Worm (Caenorhabditis elegans) whole organism, young adult: ENCODE results near the gene set-1.

Experiments
- F10E7.11 ChIP-seq: sonication (generic microtip); optimal IDR thresholded peaks from 2 replicates; lab custom pipeline; 2017; ENCODE audit warnings: mild to moderate bottlenecking, missing genetic modification characterization, moderate library complexity, missing compliant biosample characterization
- F23B12.7 ChIP-seq: sonication (generic microtip); optimal IDR thresholded peaks from 2 replicates; lab custom pipeline; 2017; ENCODE audit warnings: missing genetic modification characterization, mild to moderate bottlenecking, missing compliant biosample characterization, antibody characterized with exemption, moderate library complexity; ENCODE audit not compliant: insufficient read depth
- F55B11.4 ChIP-seq: sonication (generic microtip); optimal IDR thresholded peaks from 2 replicates; lab custom pipeline; 2016; ENCODE audit warnings: missing compliant biosample characterization, missing genetic modification characterization, borderline replicate concordance; ENCODE audit not compliant: insufficient read depth
- F57C9.4 ChIP-seq: sonication (generic microtip); optimal IDR thresholded peaks from 2 replicates; lab custom pipeline; 2017; ENCODE audit warnings: mild to moderate bottlenecking, missing genetic modification characterization, missing compliant biosample characterization
- T26A5.8 ChIP-seq: sonication (generic microtip); optimal IDR thresholded peaks from 2 replicates; lab custom pipeline; 2016; ENCODE audit warnings: missing genetic modification characterization, missing compliant biosample characterization
- Y53F4B.3 ChIP-seq: fragments of 200-800 bp; sonication (Bioruptor generic); IDR thresholded peaks from 2 replicates; pipeline ENCODE4 v1.3.6; 2022; ENCODE audit warnings: missing genetic modification reagents, missing genetic modification characterization, missing compliant biosample characterization
- ama-1 ChIP-seq, 3 experiments: fragments of 150-350 bp in 1 of 3; sonication (generic microtip) in 2 of 3; optimal IDR thresholded peaks; 2 replicates each; lab custom pipeline; 2014 to 2018; ENCODE audit warnings: missing biosample characterization in 2 of 3, missing genetic modification characterization in 2 of 3, missing genetic modification reagents in 2 of 3
- atf-7 ChIP-seq: sonication (generic microtip); optimal IDR thresholded peaks from 2 replicates; lab custom pipeline; 2017; ENCODE audit warnings: mild to moderate bottlenecking, missing genetic modification characterization, missing compliant biosample characterization
- attf-5 ChIP-seq: fragments of 200-800 bp; sonication (Bioruptor generic); optimal IDR thresholded peaks from 2 replicates; lab custom pipeline; 2018; ENCODE audit warnings: mild to moderate bottlenecking, missing genetic modification characterization, missing compliant biosample characterization
- bed-1 ChIP-seq: fragments of 200-800 bp; sonication (Bioruptor generic); IDR thresholded peaks from 2 replicates; pipeline ENCODE4 v1.3.6; 2022; ENCODE audit warnings: missing genetic modification reagents, missing genetic modification characterization, missing compliant biosample characterization
- cebp-1 ChIP-seq, 2 experiments: fragments of 200-800 bp in 1 of 2; sonication (Bioruptor generic) in 1 of 2; sonication (generic microtip) in 1 of 2; IDR thresholded peaks in 1 of 2; optimal IDR thresholded peaks in 1 of 2; 2 replicates each; pipeline versions ENCODE4 v1.3.6 to Lab custom; 2017 to 2022; ENCODE audit warnings: missing compliant biosample characterization in 2 of 2, missing genetic modification characterization in 2 of 2, mild to moderate bottlenecking in 1 of 2, missing genetic modification reagents in 1 of 2, moderate library complexity in 1 of 2
- ceh-40 ChIP-seq: fragments of 200-800 bp; sonication (Bioruptor generic); IDR thresholded peaks from 2 replicates; pipeline ENCODE4 v1.3.6; 2022; ENCODE audit warnings: missing genetic modification characterization, missing compliant biosample characterization
- ceh-91 ChIP-seq: fragments of 200-800 bp; sonication (Bioruptor generic); IDR thresholded peaks from 2 replicates; pipeline ENCODE4 v1.3.6; 2022; ENCODE audit warnings: missing genetic modification reagents, missing genetic modification characterization, missing compliant biosample characterization
- dpff-1 ChIP-seq: sonication (generic microtip); optimal IDR thresholded peaks from 2 replicates; lab custom pipeline; 2017; ENCODE audit warnings: mild to moderate bottlenecking, missing genetic modification characterization, missing compliant biosample characterization
- efl-1 ChIP-seq: fragments of 150-350 bp; optimal IDR thresholded peaks from 2 replicates; lab custom pipeline; 2014; ENCODE audit warnings: missing biosample characterization, missing genetic modification reagents, missing genetic modification characterization
- egl-18 ChIP-seq: fragments of 200-800 bp; sonication (Bioruptor generic); IDR thresholded peaks from 2 replicates; pipeline ENCODE4 v1.3.6; 2022; ENCODE audit warnings: missing genetic modification reagents, missing genetic modification characterization, missing compliant biosample characterization
- egl-44 ChIP-seq: fragments of 200-800 bp; sonication (Bioruptor generic); IDR thresholded peaks from 2 replicates; pipeline ENCODE4 v1.3.6; 2022; ENCODE audit warnings: missing genetic modification reagents, missing genetic modification characterization, missing compliant biosample characterization
- ets-4 ChIP-seq: fragments of 200-800 bp; sonication (Bioruptor generic); optimal IDR thresholded peaks from 2 replicates; lab custom pipeline; 2018; ENCODE audit warnings: mild to moderate bottlenecking, missing genetic modification characterization, missing compliant biosample characterization
- gei-17 ChIP-seq: fragments of 200-800 bp; sonication (Bioruptor generic); optimal IDR thresholded peaks from 2 replicates; lab custom pipeline; 2018; ENCODE audit warnings: mild to moderate bottlenecking, missing genetic modification characterization, missing compliant biosample characterization
- him-1 ChIP-seq: sonication (generic microtip); optimal IDR thresholded peaks from 2 replicates; lab custom pipeline; 2016; ENCODE audit warnings: missing genotype, missing genetic modification reagents, missing genetic modification characterization, missing compliant biosample characterization
- hlh-26 ChIP-seq: fragments of 200-800 bp; sonication (Bioruptor generic); conservative IDR thresholded peaks from 2 replicates; pipeline ENCODE4 v1.3.6; 2022; ENCODE audit warnings: missing genetic modification reagents, missing genetic modification characterization, missing compliant biosample characterization
- lin-35 ChIP-seq, 3 experiments: fragments of 150-350 bp in 2 of 3; sonication (generic microtip) in 1 of 3; optimal IDR thresholded peaks; 2 replicates each; lab custom pipeline; 2014 to 2018; ENCODE audit warnings: missing biosample characterization in 3 of 3, missing genetic modification characterization in 3 of 3, missing genetic modification reagents in 3 of 3
- lir-1 ChIP-seq: fragments of 200-800 bp; sonication (Bioruptor generic); conservative IDR thresholded peaks from 2 replicates; pipeline ENCODE4 v1.3.6; 2022; ENCODE audit warnings: missing genetic modification reagents, missing genetic modification characterization, missing compliant biosample characterization
- madf-3 ChIP-seq: fragments of 200-800 bp; sonication (Bioruptor generic); IDR thresholded peaks from 2 replicates; pipeline ENCODE4 v1.3.6; 2022; ENCODE audit warnings: missing genetic modification reagents, missing genetic modification characterization, missing compliant biosample characterization
- mes-4 ChIP-seq: sonication (generic microtip); optimal IDR thresholded peaks from 2 replicates; lab custom pipeline; 2016; ENCODE audit warnings: missing genotype, missing genetic modification characterization, missing compliant biosample characterization
- mxl-1 ChIP-seq: sonication (generic microtip); optimal IDR thresholded peaks from 2 replicates; lab custom pipeline; 2016; ENCODE audit warnings: missing genetic modification characterization, missing compliant biosample characterization
- nfyb-1 ChIP-seq: fragments of 200-800 bp; sonication (Bioruptor generic); IDR thresholded peaks from 2 replicates; pipeline ENCODE4 v1.3.6; 2022; ENCODE audit warnings: missing genetic modification reagents, missing genetic modification characterization, missing compliant biosample characterization
- nhr-179 ChIP-seq: sonication (generic microtip); optimal IDR thresholded peaks from 2 replicates; lab custom pipeline; 2016; ENCODE audit warnings: mild to moderate bottlenecking, missing genetic modification characterization, missing compliant biosample characterization
- nhr-80 ChIP-seq: sonication (generic microtip); optimal IDR thresholded peaks from 2 replicates; lab custom pipeline; 2016; ENCODE audit warnings: missing genetic modification characterization, missing compliant biosample characterization
- nhr-90 ChIP-seq: sonication (generic microtip); optimal IDR thresholded peaks from 2 replicates; lab custom pipeline; 2016; ENCODE audit warnings: missing genotype, mild to moderate bottlenecking, missing genetic modification characterization, missing compliant biosample characterization
- rpc-1 ChIP-seq, 2 experiments: fragments of 150-350 bp in 1 of 2; sonication (generic microtip) in 1 of 2; optimal IDR thresholded peaks; 2 replicates each; lab custom pipeline; 2014 to 2018; ENCODE audit warnings: missing biosample characterization in 1 of 2, missing genetic modification characterization in 1 of 2, missing genetic modification reagents in 1 of 2, missing genotype in 1 of 2
- snpc-4 ChIP-seq, 5 experiments: fragments of 150-350 bp in 1 of 5; sonication (generic microtip) in 4 of 5; optimal IDR thresholded peaks; 2 replicates each; lab custom pipeline; 2014 to 2018; ENCODE audit warnings: missing genetic modification characterization in 5 of 5, missing biosample characterization in 3 of 5, antibody characterized with exemption in 2 of 5, mild to moderate bottlenecking in 2 of 5, missing compliant biosample characterization in 2 of 5, missing genotype in 2 of 5, moderate library complexity in 2 of 5, missing genetic modification reagents in 1 of 5
- somi-1 ChIP-seq: fragments of 200-800 bp; sonication (Bioruptor generic); optimal IDR thresholded peaks from 2 replicates; lab custom pipeline; 2018; ENCODE audit warnings: mild to moderate bottlenecking, missing genetic modification characterization, missing compliant biosample characterization
- unc-62 ChIP-seq: fragments of 150-350 bp; optimal IDR thresholded peaks from 2 replicates; lab custom pipeline; 2014; ENCODE audit warnings: missing biosample characterization, missing genetic modification reagents, missing genetic modification characterization
- zim-3 ChIP-seq: sonication (generic microtip); optimal IDR thresholded peaks from 2 replicates; lab custom pipeline; 2017; ENCODE audit warnings: mild to moderate bottlenecking, missing genetic modification characterization, moderate library complexity, missing compliant biosample characterization
- ztf-18 ChIP-seq: sonication (generic microtip); optimal IDR thresholded peaks from 2 replicates; lab custom pipeline; 2016; ENCODE audit warnings: missing genotype, mild to moderate bottlenecking, missing genetic modification characterization, missing compliant biosample characterization
- ztf-22 ChIP-seq: fragments of 200-800 bp; sonication (Bioruptor generic); optimal IDR thresholded peaks from 2 replicates; lab custom pipeline; 2018; ENCODE audit warnings: mild to moderate bottlenecking, missing genetic modification characterization, moderate library complexity, missing compliant biosample characterization

set-1 gene

ce11 chrIII:6431766-6432228 lies 20.4 kb downstream of the set-1 start, which contains the start of the genes mrps-17 and txdc-9 (continued):
- TF ChIP-seq dpff-1 (tag; lab: Kevin White, UChicago): no peak
- TF ChIP-seq, all 124 proteins: peak for 27

- TF ChIP-seq madf-3 (GFP tag; lab: Robert Waterston, UW) (no peak), nhr-90 (tag; lab: Kevin White, UChicago) (no peak), zim-3 (tag; lab: Kevin White, UChicago) (no peak), snpc-4 (GFP tag; optimal IDR thresholded peaks at IDR 0.05; lab: Kevin White, UChicago) (no peak), snpc-4 (tag; optimal IDR thresholded peaks at IDR 0.05; lab: Kevin White, UChicago) (no peak), somi-1 (GFP tag; lab: Kevin White, UChicago) (no peak), egl-44 (no peak), efl-1 (no peak), nhr-179 (tag; lab: Kevin White, UChicago) (no peak), ceh-40 (GFP tag; lab: Robert Waterston, UW) (no peak), mes-4 (tag; lab: Kevin White, UChicago) (no peak), bed-1 (GFP tag; lab: Robert Waterston, UW) (no peak), gei-17 (GFP tag; lab: Kevin White, UChicago) (no peak), unc-62 (GFP tag; lab: Kevin White, UChicago) (no peak), him-1 (tag; lab: Kevin White, UChicago) (no peak), F55B11.4 (tag; lab: Kevin White, UChicago) (no peak), ama-1 (optimal IDR thresholded peaks at IDR 0.05; lab: Kevin White, UChicago) (no peak), ama-1 (GFP tag; optimal IDR thresholded peaks at IDR 0.05; lab: Kevin White, UChicago) (no peak), T26A5.8 (tag; lab: Kevin White, UChicago) (no peak)
Observed at ce11 chrIII:6430834-6431233, 21.3 kb downstream of the set-1 start, which contains the start of gene popl-1. TSS of gene popl-1 (minus strand) at chrIII:6430934.

- TF ChIP-seq F57C9.4: no peak
- no peak for TF ChIP-seq mxl-1 (tag; lab: Kevin White, UChicago)
- no peak for TF ChIP-seq Y53F4B.3 (GFP tag; lab: Robert Waterston, UW)
- TF ChIP-seq lin-35 (GFP tag; optimal IDR thresholded peaks at IDR 0.05; lab: Kevin White, UChicago): no peak
- TF ChIP-seq lir-1 (GFP tag; lab: Robert Waterston, UW): no peak
- no peak for TF ChIP-seq F23B12.7 (tag; lab: Kevin White, UChicago)
- no peak for TF ChIP-seq F10E7.11
- no peak for TF ChIP-seq egl-44
- no peak for TF ChIP-seq bed-1 (GFP tag; lab: Robert Waterston, UW)
- TF ChIP-seq rpc-1 (optimal IDR thresholded peaks at IDR 0.05; lab: Kevin White, UChicago): no peak
- TF ChIP-seq rpc-1 (tag; optimal IDR thresholded peaks at IDR 0.05; lab: Kevin White, UChicago): no peak
- TF ChIP-seq F55B11.4 (tag; lab: Kevin White, UChicago): no peak
- TF ChIP-seq ztf-18: no peak
Observed at ce11 chrIII:6427205-6427604, 25.0 kb downstream of the set-1 start, which contains the start of gene C05D11.8. TSS of gene C05D11.8 (minus strand) at chrIII:6427305.

ce11 chrIII:6422721-6423120 lies 29.5 kb downstream of the set-1 start:
- no peak for TF ChIP-seq hlh-26 (GFP tag; lab: Robert Waterston, UW)
- TF ChIP-seq ztf-22 (GFP tag; lab: Kevin White, UChicago): no peak
- no peak for TF ChIP-seq ceh-91 (GFP tag; lab: Robert Waterston, UW)
- TF ChIP-seq nhr-80 (tag; lab: Kevin White, UChicago): peak; percentile 20
- TF ChIP-seq cebp-1 (GFP tag; IDR thresholded peaks at IDR 0.05; lab: Robert Waterston, UW): no peak
- peak; percentile 35 for TF ChIP-seq cebp-1 (tag; optimal IDR thresholded peaks at IDR 0.05; lab: Kevin White, UChicago)
- no peak for TF ChIP-seq nfyb-1 (GFP tag; lab: Robert Waterston, UW)
- peak; percentile 17 for TF ChIP-seq atf-7 (tag; lab: Kevin White, UChicago)
- no peak for TF ChIP-seq egl-18 (GFP tag; lab: Robert Waterston, UW)
- peak; percentile 6 for TF ChIP-seq attf-5 (GFP tag; lab: Kevin White, UChicago)
- no peak for TF ChIP-seq ets-4 (GFP tag; lab: Kevin White, UChicago)
